Fruit fly (Drosophila melanogaster) whole organism, wandering third instar larva: ENCODE data around the gene Men.

ENCODE experiments used
- Abd-B ChIP-seq: fragments of >200 bp; optimal IDR thresholded peaks from 2 replicates; lab custom pipeline; 2017; ENCODE audit warnings: missing biosample characterization, missing genetic modification characterization
- GATAd ChIP-seq: sonication (Bioruptor generic); optimal IDR thresholded peaks from 2 replicates; lab custom pipeline; 2016; ENCODE audit warnings: missing biosample characterization, missing genetic modification characterization
- Hr78 ChIP-seq: fragments of >200 bp; optimal IDR thresholded peaks from 2 replicates; lab custom pipeline; 2017; ENCODE audit warnings: missing biosample characterization, missing genetic modification characterization
- Mio ChIP-seq: sonication (Bioruptor generic); optimal IDR thresholded peaks from 2 replicates; lab custom pipeline; 2016; ENCODE audit warnings: missing biosample characterization, missing genetic modification characterization
- N ChIP-seq: fragments of >200 bp; optimal IDR thresholded peaks from 2 replicates; lab custom pipeline; 2018; ENCODE audit warnings: missing biosample characterization, missing external identifiers, missing genetic modification characterization
- brk ChIP-seq: fragments of 200-800 bp; sonication (Bioruptor generic); optimal IDR thresholded peaks from 2 replicates; lab custom pipeline; 2016; ENCODE audit warnings: missing biosample characterization, mild to moderate bottlenecking, missing genetic modification characterization
- dmrt93B ChIP-seq: fragments of 200-800 bp; sonication (Bioruptor generic); optimal IDR thresholded peaks from 2 replicates; lab custom pipeline; 2018; ENCODE audit warnings: missing biosample characterization, mild to moderate bottlenecking, missing genetic modification characterization
- ey ChIP-seq: fragments of 200-800 bp; sonication (Bioruptor generic); optimal IDR thresholded peaks from 2 replicates; lab custom pipeline; 2016; ENCODE audit warnings: missing biosample characterization, missing genetic modification characterization
- fru ChIP-seq: fragments of 200-800 bp; sonication (Bioruptor generic); optimal IDR thresholded peaks from 3 replicates; lab custom pipeline; 2016; ENCODE audit warnings: missing biosample characterization, mild to moderate bottlenecking, missing genetic modification characterization
- jim ChIP-seq: fragments of 175-275, 200-325 bp; sonication (Bioruptor generic); optimal IDR thresholded peaks from 2 replicates; lab custom pipeline; 2016; ENCODE audit warnings: missing biosample characterization, mild to moderate bottlenecking, missing genetic modification characterization
- pan ChIP-seq: fragments of >200 bp; optimal IDR thresholded peaks from 2 replicates; lab custom pipeline; 2017
- usp ChIP-seq: fragments of >200 bp; optimal IDR thresholded peaks from 2 replicates; lab custom pipeline; 2017; ENCODE audit warnings: missing biosample characterization, missing genetic modification characterization

DNA sequence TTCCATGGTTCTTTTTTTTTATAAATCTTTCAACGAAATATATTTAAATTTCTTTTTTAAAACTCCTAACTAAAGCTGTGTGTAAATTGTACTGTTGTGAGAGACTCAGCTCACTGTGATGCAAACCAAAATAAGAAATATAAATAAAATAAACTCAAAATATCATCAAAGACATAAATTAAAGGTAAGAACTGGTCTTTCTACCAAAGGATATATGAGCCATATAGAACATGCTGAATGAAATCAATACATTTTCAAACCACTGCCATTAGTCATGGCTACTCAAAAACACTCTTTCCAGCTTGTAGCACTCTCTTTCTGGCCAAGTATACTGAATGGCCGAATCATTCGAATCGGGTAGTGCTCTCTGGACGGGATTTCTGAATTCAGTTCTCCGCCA lies 27.5 kb downstream of the Men start, which contains the start of the genes CG14391 and NijC:
- TF ChIP-seq Mio (GFP tag; lab: Kevin White, UChicago) (no peak), fru (GFP tag; lab: Kevin White, UChicago) (no peak), pan (lab: Kevin White, UChicago) (no peak), GATAd (no peak), usp (no peak), Abd-B (GFP tag; lab: Kevin White, UChicago) (no peak), jim (GFP tag; lab: Kevin White, UChicago) (no peak), Hr78 (GFP tag; lab: Kevin White, UChicago) (no peak), brk (no peak), ey (GFP tag; lab: Kevin White, UChicago) (no peak), dmrt93B (no peak), N (no peak)
